Worm (Caenorhabditis elegans) whole organism, L4/young adult: ENCODE data around the gene phy-4.

Experiments
- W03F9.2 ChIP-seq: fragments of 150-350 bp; optimal IDR thresholded peaks from 2 replicates; lab custom pipeline; 2014; ENCODE audit warnings: missing biosample characterization, missing genetic modification characterization
- dao-5 ChIP-seq: sonication (generic microtip); optimal IDR thresholded peaks from 2 replicates; lab custom pipeline; 2016; ENCODE audit warnings: missing genotype, missing genetic modification characterization, moderate library complexity, missing compliant biosample characterization
- him-1 ChIP-seq: sonication (generic microtip); optimal IDR thresholded peaks from 2 replicates; lab custom pipeline; 2016; ENCODE audit warnings: missing genotype, missing genetic modification reagents, missing genetic modification characterization, missing compliant biosample characterization

ce11 chrV:19540916-19541315, 27.5 kb upstream of the phy-4 start:
- TF ChIP-seq dao-5 (no peak), W03F9.2 (no peak), him-1 (tag; lab: Kevin White, UChicago) (no peak)
